Worm (Caenorhabditis elegans) whole organism, young adult: Measurements from ENCODE around the gene pgm-1.

Source experiments
- C06A6.2 ChIP-seq: fragments of 200-800 bp; sonication (Bioruptor generic); conservative IDR thresholded peaks from 2 replicates; pipeline ENCODE4 v1.3.6; 2022; ENCODE audit warnings: missing genetic modification characterization, missing compliant biosample characterization
- ZK185.1 ChIP-seq: sonication (generic microtip); optimal IDR thresholded peaks from 2 replicates; lab custom pipeline; 2016; ENCODE audit warnings: mild to moderate bottlenecking, missing genetic modification characterization, missing compliant biosample characterization; ENCODE audit not compliant: poor library complexity, severe bottlenecking
- attf-5 ChIP-seq: fragments of 200-800 bp; sonication (Bioruptor generic); optimal IDR thresholded peaks from 2 replicates; lab custom pipeline; 2018; ENCODE audit warnings: mild to moderate bottlenecking, missing genetic modification characterization, missing compliant biosample characterization
- bed-2 ChIP-seq: fragments of 200-800 bp; sonication (Bioruptor generic); IDR thresholded peaks from 2 replicates; pipeline ENCODE4 v1.3.6; 2022; ENCODE audit warnings: missing genetic modification reagents, missing genetic modification characterization, missing compliant biosample characterization
- ccch-3 ChIP-seq: fragments of 200-800 bp; sonication (Bioruptor generic); optimal IDR thresholded peaks from 2 replicates; lab custom pipeline; 2018; ENCODE audit warnings: mild to moderate bottlenecking, missing genetic modification characterization, missing compliant biosample characterization
- dpl-1 ChIP-seq: fragments of 150-350 bp; optimal IDR thresholded peaks from 2 replicates; lab custom pipeline; 2014; ENCODE audit warnings: missing biosample characterization, missing genetic modification reagents, missing genetic modification characterization
- lsl-1 ChIP-seq: fragments of 200-800 bp; sonication (Bioruptor generic); optimal IDR thresholded peaks from 2 replicates; lab custom pipeline; 2018; ENCODE audit warnings: mild to moderate bottlenecking, missing genetic modification characterization, moderate library complexity, missing compliant biosample characterization
- pbrm-1 ChIP-seq: fragments of 200-800 bp; sonication (Bioruptor generic); IDR thresholded peaks from 2 replicates; pipeline ENCODE4 v1.3.6; 2022; ENCODE audit warnings: missing genetic modification reagents, missing genetic modification characterization, missing compliant biosample characterization
- snpc-4 ChIP-seq, 5 experiments: fragments of 150-350 bp in 1 of 5; sonication (generic microtip) in 4 of 5; optimal IDR thresholded peaks; 2 replicates each; lab custom pipeline; 2014 to 2018; ENCODE audit warnings: missing genetic modification characterization in 5 of 5, missing biosample characterization in 3 of 5, antibody characterized with exemption in 2 of 5, mild to moderate bottlenecking in 2 of 5, missing compliant biosample characterization in 2 of 5, missing genotype in 2 of 5, moderate library complexity in 2 of 5, missing genetic modification reagents in 1 of 5

DNA sequence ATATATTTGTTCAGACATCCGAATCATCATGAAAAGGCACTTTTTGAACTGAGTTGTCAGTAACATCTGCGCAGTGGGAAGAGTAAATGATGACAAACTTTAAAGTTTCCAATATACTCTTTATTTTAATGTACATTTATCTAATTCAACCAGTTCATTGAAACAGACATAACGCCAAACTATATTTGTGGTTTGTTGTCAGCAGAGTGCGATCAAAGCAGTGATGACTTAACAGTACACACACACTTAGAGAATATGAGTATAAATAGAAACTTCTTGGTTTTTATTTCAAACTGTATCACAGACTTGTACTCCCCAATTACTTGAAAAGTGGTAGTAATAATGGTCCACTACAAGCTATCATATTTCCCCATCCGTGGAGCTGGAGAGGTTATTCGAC is 5.8 kb upstream of the pgm-1 start, which contains the start of gene gst-8:
- TF ChIP-seq snpc-4 (GFP tag; optimal IDR thresholded peaks at IDR 0.05; lab: Kevin White, UChicago), result no peak
- TF ChIP-seq snpc-4 (tag; optimal IDR thresholded peaks at IDR 0.05; lab: Kevin White, UChicago), result no peak
- TF ChIP-seq pbrm-1 (GFP tag; lab: Robert Waterston, UW), result no peak
- TF ChIP-seq bed-2, result no peak
- TF ChIP-seq ZK185.1, result no peak
- no peak for TF ChIP-seq C06A6.2 (GFP tag; lab: Robert Waterston, UW)
- no peak for TF ChIP-seq lsl-1 (GFP tag; lab: Kevin White, UChicago)
- TF ChIP-seq attf-5 (GFP tag; lab: Kevin White, UChicago), result no peak
- TF ChIP-seq ccch-3 (GFP tag; lab: Kevin White, UChicago), result no peak
- no peak for TF ChIP-seq dpl-1
